Worm (Caenorhabditis elegans) whole organism, early embryonic: Measurements from ENCODE around the gene frk-1.

Experiments
- F13C5.2 ChIP-seq: sonication (generic microtip); optimal IDR thresholded peaks from 2 replicates; lab custom pipeline; 2017; ENCODE audit warnings: mild to moderate bottlenecking, missing genetic modification characterization, inconsistent platforms, missing compliant biosample characterization
- ama-1 ChIP-seq: fragments of 150-350 bp; optimal IDR thresholded peaks from 2 replicates; lab custom pipeline; 2014
- scrt-1 ChIP-seq: fragments of 200-800 bp; sonication (Bioruptor generic); IDR thresholded peaks from 2 replicates; pipeline ENCODE4 v1.3.6; 2022; ENCODE audit warnings: missing genetic modification characterization, missing compliant biosample characterization

ce11 chrIV:10003372-10003771, 39.6 kb upstream of the frk-1 start, which contains the start of the genes C47E12.2 and sars-1:
- no peak for TF ChIP-seq scrt-1 (GFP tag; lab: Robert Waterston, UW)
- no peak for TF ChIP-seq ama-1 (lab: Kevin White, UChicago)
- TF ChIP-seq F13C5.2 (tag; lab: Kevin White, UChicago) = no peak
